Worm (Caenorhabditis elegans) whole organism, L2 larva: ENCODE data around the gene F19B2.7.

Source experiments
- C34F6.9 ChIP-seq: fragments of 150-350 bp; optimal IDR thresholded peaks from 2 replicates; lab custom pipeline; 2014; ENCODE audit warnings: missing biosample characterization, missing genetic modification characterization
- F13H6.1 ChIP-seq: sonication (generic microtip); optimal IDR thresholded peaks from 2 replicates; lab custom pipeline; 2016; ENCODE audit warnings: missing genetic modification characterization, missing compliant biosample characterization
- R02D3.7 ChIP-seq: fragments of 150-350 bp; optimal IDR thresholded peaks from 2 replicates; lab custom pipeline; 2014; ENCODE audit warnings: missing biosample characterization, missing genetic modification characterization
- Y55F3AM.14 ChIP-seq: fragments of 200-800 bp; sonication (Bioruptor generic); optimal IDR thresholded peaks from 2 replicates; lab custom pipeline; 2018; ENCODE audit warnings: mild to moderate bottlenecking, missing genetic modification characterization, missing compliant biosample characterization
- ZK546.5 ChIP-seq: sonication (generic microtip); optimal IDR thresholded peaks from 2 replicates; lab custom pipeline; 2017; ENCODE audit warnings: missing biosample characterization, missing genetic modification characterization
- alr-1 ChIP-seq: fragments of 150-350 bp; optimal IDR thresholded peaks from 2 replicates; lab custom pipeline; 2014; ENCODE audit warnings: missing biosample characterization, missing genetic modification characterization
- aly-2 ChIP-seq: fragments of 150-350 bp; optimal IDR thresholded peaks from 2 replicates; lab custom pipeline; 2014; ENCODE audit warnings: missing biosample characterization, missing genetic modification characterization
- blmp-1 ChIP-seq: sonication (generic microtip); optimal IDR thresholded peaks from 2 replicates; lab custom pipeline; 2017; ENCODE audit warnings: missing genetic modification characterization, mild to moderate bottlenecking, missing compliant biosample characterization, antibody characterized with exemption, moderate library complexity; ENCODE audit not compliant: insufficient read depth
- ceh-16 ChIP-seq: fragments of 150-350 bp; optimal IDR thresholded peaks from 2 replicates; lab custom pipeline; 2014; ENCODE audit warnings: missing biosample characterization, missing genetic modification characterization
- ceh-82 ChIP-seq: fragments of 150-350 bp; optimal IDR thresholded peaks from 2 replicates; lab custom pipeline; 2014; ENCODE audit warnings: missing biosample characterization, missing genetic modification characterization
- crh-2 ChIP-seq: sonication (generic microtip); optimal IDR thresholded peaks from 2 replicates; lab custom pipeline; 2017; ENCODE audit warnings: missing biosample characterization, missing genetic modification characterization
- egl-27 ChIP-seq: sonication (generic microtip); optimal IDR thresholded peaks from 3 replicates; lab custom pipeline; 2017; ENCODE audit warnings: missing biosample characterization, missing genetic modification reagents, missing genetic modification characterization
- elt-1 ChIP-seq: fragments of 150-350 bp; optimal IDR thresholded peaks from 2 replicates; lab custom pipeline; 2014; ENCODE audit warnings: missing biosample characterization, missing genetic modification characterization
- elt-3 ChIP-seq: sonication (generic microtip); optimal IDR thresholded peaks from 2 replicates; lab custom pipeline; 2017; ENCODE audit warnings: missing biosample characterization, missing genetic modification characterization
- fos-1 ChIP-seq: fragments of 150-350 bp; optimal IDR thresholded peaks from 2 replicates; lab custom pipeline; 2014; ENCODE audit warnings: missing biosample characterization, missing genetic modification characterization
- gmeb-1 ChIP-seq: fragments of 150-350 bp; optimal IDR thresholded peaks from 2 replicates; lab custom pipeline; 2014; ENCODE audit warnings: missing biosample characterization, missing genetic modification characterization
- lin-11 ChIP-seq: fragments of 150-350 bp; sonication (generic microtip); optimal IDR thresholded peaks from 2 replicates; lab custom pipeline; 2014; ENCODE audit warnings: missing biosample characterization, missing genetic modification characterization, inconsistent platforms, mixed read lengths
- lin-39 ChIP-seq: fragments of 150-350 bp; optimal IDR thresholded peaks from 2 replicates; lab custom pipeline; 2014; ENCODE audit warnings: missing biosample characterization, missing genetic modification reagents, missing genetic modification characterization
- lsy-2 ChIP-seq, 2 experiments: fragments of 150-350 bp in 1 of 2; sonication (generic microtip) in 1 of 2; optimal IDR thresholded peaks; 2 replicates each; lab custom pipeline; 2014 to 2017; ENCODE audit warnings: missing biosample characterization in 2 of 2, missing genetic modification characterization in 2 of 2
- mbf-1 ChIP-seq: sonication (generic microtip); optimal IDR thresholded peaks from 2 replicates; lab custom pipeline; 2017; ENCODE audit warnings: missing biosample characterization, missing genetic modification characterization
- mdl-1 ChIP-seq, 2 experiments: fragments of 150-350 bp in 1 of 2; sonication (generic microtip) in 1 of 2; optimal IDR thresholded peaks; 2 replicates each; lab custom pipeline; 2017; ENCODE audit warnings: missing biosample characterization in 2 of 2, missing genetic modification characterization in 2 of 2
- nhr-10 ChIP-seq: sonication (generic microtip); optimal IDR thresholded peaks from 2 replicates; lab custom pipeline; 2017; ENCODE audit warnings: missing biosample characterization, missing genetic modification characterization
- nhr-11 ChIP-seq: fragments of 150-350 bp; optimal IDR thresholded peaks from 2 replicates; lab custom pipeline; 2014; ENCODE audit warnings: missing biosample characterization, missing genetic modification characterization
- nhr-12 ChIP-seq: fragments of 150-350 bp; optimal IDR thresholded peaks from 2 replicates; lab custom pipeline; 2014; ENCODE audit warnings: missing biosample characterization, missing genetic modification characterization
- nhr-129 ChIP-seq: fragments of 150-350 bp; optimal IDR thresholded peaks from 2 replicates; lab custom pipeline; 2014; ENCODE audit warnings: missing biosample characterization, missing genetic modification characterization
- nhr-237 ChIP-seq: fragments of 150-350 bp; optimal IDR thresholded peaks from 2 replicates; lab custom pipeline; 2014; ENCODE audit warnings: missing biosample characterization, missing genetic modification characterization
- nhr-25 ChIP-seq: fragments of 150-350 bp; sonication (generic microtip); optimal IDR thresholded peaks from 3 replicates; lab custom pipeline; 2014; ENCODE audit warnings: missing biosample characterization, missing genetic modification characterization
- nhr-6 ChIP-seq: fragments of 150-350 bp; optimal IDR thresholded peaks from 2 replicates; lab custom pipeline; 2014; ENCODE audit warnings: missing biosample characterization, missing genetic modification characterization
- nhr-77 ChIP-seq: fragments of 150-350 bp; optimal IDR thresholded peaks from 2 replicates; lab custom pipeline; 2014; ENCODE audit warnings: missing biosample characterization, missing genetic modification characterization
- peb-1 ChIP-seq: fragments of 150-350 bp; optimal IDR thresholded peaks from 2 replicates; lab custom pipeline; 2014; ENCODE audit warnings: missing biosample characterization, missing genetic modification characterization
- sem-4 ChIP-seq: fragments of 150-350 bp; optimal IDR thresholded peaks from 2 replicates; lab custom pipeline; 2014; ENCODE audit warnings: missing biosample characterization, missing genetic modification reagents, missing genetic modification characterization
- skn-1 ChIP-seq: sonication (generic microtip); optimal IDR thresholded peaks from 2 replicates; lab custom pipeline; 2017; ENCODE audit warnings: missing biosample characterization, missing genetic modification characterization
- sma-3 ChIP-seq: sonication (generic microtip); optimal IDR thresholded peaks from 2 replicates; lab custom pipeline; 2016; ENCODE audit warnings: missing genetic modification reagents, missing genetic modification characterization, missing compliant biosample characterization
- sma-9 ChIP-seq, 2 experiments: fragments of 150-350 bp in 1 of 2; sonication (generic microtip) in 1 of 2; optimal IDR thresholded peaks; 2 replicates each; lab custom pipeline; 2014 to 2016; ENCODE audit warnings: missing genetic modification characterization in 2 of 2, mild to moderate bottlenecking in 1 of 2, missing biosample characterization in 1 of 2, missing compliant biosample characterization in 1 of 2, missing genetic modification reagents in 1 of 2, moderate library complexity in 1 of 2
- snpc-4 ChIP-seq: fragments of 150-350 bp; optimal IDR thresholded peaks from 2 replicates; lab custom pipeline; 2014; ENCODE audit warnings: missing biosample characterization, missing genetic modification characterization
- unc-39 ChIP-seq: fragments of 150-350 bp; optimal IDR thresholded peaks from 2 replicates; lab custom pipeline; 2014; ENCODE audit warnings: missing biosample characterization, missing genetic modification characterization
- unc-55 ChIP-seq: fragments of 150-350 bp; sonication (generic microtip); optimal IDR thresholded peaks from 3 replicates; lab custom pipeline; 2014; ENCODE audit warnings: missing biosample characterization, missing genetic modification reagents, missing genetic modification characterization
- zag-1 ChIP-seq: fragments of 150-350 bp; optimal IDR thresholded peaks from 2 replicates; lab custom pipeline; 2014; ENCODE audit warnings: missing biosample characterization, missing genetic modification characterization
- ztf-11 ChIP-seq: sonication (generic microtip); optimal IDR thresholded peaks from 2 replicates; lab custom pipeline; 2017; ENCODE audit warnings: missing biosample characterization, missing genetic modification characterization

Gene F19B2.7

DNA sequence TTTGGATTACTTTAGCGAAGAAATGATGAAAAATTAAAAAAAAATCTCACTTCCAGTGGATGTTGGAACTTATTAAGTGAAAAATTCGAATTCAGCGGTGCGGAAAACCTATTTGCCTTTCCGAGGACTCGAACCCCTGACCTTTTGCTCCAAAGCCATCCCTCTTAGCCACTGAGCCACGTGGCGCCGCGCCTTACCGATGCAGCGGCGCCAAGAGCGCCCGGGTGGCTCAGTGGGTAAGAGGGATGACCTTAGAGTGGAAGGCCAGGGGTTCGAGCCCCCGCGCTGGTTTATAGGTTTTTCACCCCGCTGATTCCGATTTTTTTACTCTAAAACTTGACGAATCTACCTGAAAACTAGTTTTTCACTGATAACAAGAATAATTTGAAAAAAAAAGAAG, 24.0 kb upstream of the F19B2.7 start:
- TF ChIP-seq ztf-11 (tag; lab: Kevin White, UChicago) (no peak), nhr-12 (tag; lab: Kevin White, UChicago) (no peak), peb-1 (tag; lab: Kevin White, UChicago) (no peak), sma-3 (GFP tag; lab: Kevin White, UChicago) (no peak), elt-3 (no peak), nhr-6 (tag; lab: Kevin White, UChicago) (no peak), ZK546.5 (tag; lab: Kevin White, UChicago) (no peak), F13H6.1 (tag; lab: Kevin White, UChicago) (no peak), zag-1 (tag; lab: Kevin White, UChicago) (no peak), unc-55 (GFP tag; lab: Kevin White, UChicago) (no peak), nhr-25 (tag; lab: Kevin White, UChicago) (no peak), C34F6.9 (tag; lab: Kevin White, UChicago) (no peak), skn-1 (no peak)
- TF ChIP-seq, all 48 proteins: peak for 0

DNA sequence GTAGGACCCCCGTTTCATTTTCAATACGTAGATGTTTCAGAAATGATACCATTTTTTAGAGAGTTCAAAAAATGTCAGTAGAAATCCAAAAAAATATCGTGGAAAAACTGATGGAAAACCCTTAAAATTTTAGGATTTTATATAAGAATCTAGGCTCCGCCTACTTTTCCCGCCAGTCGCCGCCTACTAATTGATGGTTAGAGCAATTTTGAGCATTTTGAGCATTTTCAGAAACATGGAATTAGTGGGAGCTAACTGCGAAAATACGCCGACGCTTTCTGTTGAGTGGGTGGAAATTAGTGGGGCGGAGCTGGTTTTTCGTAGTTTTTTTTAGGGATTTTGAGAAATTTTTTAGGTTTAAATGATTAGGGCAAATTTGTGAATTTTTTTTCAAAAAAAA, 18.4 kb upstream of the F19B2.7 start, which contains the start of gene ssu-1:
Gene ssu-1, minus strand, starts transcription at position 101 of the 400 bp plus-strand sequence.
- no peak for TF ChIP-seq nhr-6 (tag; lab: Kevin White, UChicago)
- no peak for TF ChIP-seq Y55F3AM.14 (GFP tag; lab: Kevin White, UChicago)
- no peak for TF ChIP-seq lin-39 (tag; lab: Kevin White, UChicago)
- no peak for TF ChIP-seq R02D3.7 (tag; lab: Kevin White, UChicago)
- no peak for TF ChIP-seq skn-1
- TF ChIP-seq ZK546.5 (tag; lab: Kevin White, UChicago) = no peak
- no peak for TF ChIP-seq nhr-12 (tag; lab: Kevin White, UChicago)
- no peak for TF ChIP-seq crh-2 (tag; lab: Kevin White, UChicago)
- TF ChIP-seq sma-9 (GFP tag; optimal IDR thresholded peaks at IDR 0.05; lab: Kevin White, UChicago) = no peak
- TF ChIP-seq sma-9 (tag; optimal IDR thresholded peaks at IDR 0.05; lab: Kevin White, UChicago) = no peak
- no peak for TF ChIP-seq alr-1 (tag; lab: Kevin White, UChicago)
- TF ChIP-seq egl-27 = no peak
- TF ChIP-seq nhr-10 (tag; lab: Kevin White, UChicago) = no peak
- no peak for TF ChIP-seq nhr-129 (tag; lab: Kevin White, UChicago)
- TF ChIP-seq, all 48 proteins: peak for 0

DNA sequence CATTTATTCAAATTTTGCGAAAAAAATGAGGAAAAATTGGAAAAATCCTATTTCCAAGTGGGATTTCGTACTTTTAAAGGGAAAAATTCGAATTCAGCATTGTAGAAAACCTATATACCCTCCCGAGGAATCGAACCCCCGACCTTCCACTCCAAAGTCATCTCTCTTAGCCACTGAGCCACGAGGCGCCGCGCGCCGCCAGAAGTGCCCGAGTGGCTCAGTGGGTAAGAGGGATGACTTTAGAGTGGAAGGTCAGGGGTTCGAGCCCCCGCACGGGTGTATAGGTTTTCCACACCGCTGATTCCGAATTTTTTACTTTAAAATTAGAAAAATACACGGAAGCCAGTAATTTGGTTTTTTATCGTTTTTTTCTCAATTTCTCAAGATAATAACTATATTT, 16.7 kb upstream of the F19B2.7 start:
- TF ChIP-seq nhr-237 (tag; lab: Kevin White, UChicago) (no peak), mbf-1 (no peak), nhr-12 (tag; lab: Kevin White, UChicago) (no peak), R02D3.7 (tag; lab: Kevin White, UChicago) (no peak), crh-2 (tag; lab: Kevin White, UChicago) (no peak), aly-2 (tag; lab: Kevin White, UChicago) (no peak), nhr-129 (tag; lab: Kevin White, UChicago) (no peak), ceh-16 (tag; lab: Kevin White, UChicago) (no peak), alr-1 (tag; lab: Kevin White, UChicago) (no peak), lin-11 (tag; lab: Kevin White, UChicago) (no peak), nhr-77 (tag; lab: Kevin White, UChicago) (no peak), nhr-25 (tag; lab: Kevin White, UChicago) (no peak), lsy-2 (tag; optimal IDR thresholded peaks at IDR 0.05; lab: Kevin White, UChicago) (no peak), ZK546.5 (tag; lab: Kevin White, UChicago) (no peak), gmeb-1 (tag; lab: Kevin White, UChicago) (no peak), C34F6.9 (tag; lab: Kevin White, UChicago) (no peak), sma-3 (GFP tag; lab: Kevin White, UChicago) (no peak), elt-1 (tag; lab: Kevin White, UChicago) (no peak), snpc-4 (tag; lab: Kevin White, UChicago) (no peak)

DNA sequence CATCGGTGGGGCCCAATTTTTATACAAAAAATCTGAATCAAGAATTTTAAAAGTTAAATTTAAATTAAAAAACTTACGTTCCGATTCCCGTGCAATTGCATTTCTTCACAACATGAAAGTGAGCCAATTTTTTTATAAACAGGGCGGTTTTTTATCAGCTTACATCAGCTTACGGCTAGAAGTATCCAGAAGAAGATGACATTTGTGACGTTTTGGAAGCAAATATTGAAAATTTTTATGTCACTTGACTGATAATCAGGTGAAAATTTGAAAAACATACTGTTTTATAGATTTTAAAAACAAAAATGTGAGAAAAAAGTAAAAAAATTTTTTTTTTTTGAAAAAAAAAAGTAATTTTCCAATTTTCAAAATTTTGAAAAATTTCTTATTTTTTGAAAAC, 16.3 kb upstream of the F19B2.7 start, which contains the start of gene Y113G7A.22:
Gene Y113G7A.22, minus strand, starts transcription at position 101 of the 400 bp plus-strand sequence.
- no peak for TF ChIP-seq nhr-77 (tag; lab: Kevin White, UChicago)
- TF ChIP-seq unc-55 (GFP tag; lab: Kevin White, UChicago) = no peak
- no peak for TF ChIP-seq unc-39 (tag; lab: Kevin White, UChicago)
- TF ChIP-seq mdl-1 (tag; optimal IDR thresholded peaks at IDR 0.05; lab: Kevin White, UChicago) = no peak
- no peak for TF ChIP-seq blmp-1 (tag; lab: Kevin White, UChicago)
- no peak for TF ChIP-seq sma-9 (GFP tag; optimal IDR thresholded peaks at IDR 0.05; lab: Kevin White, UChicago)
- TF ChIP-seq sma-9 (tag; optimal IDR thresholded peaks at IDR 0.05; lab: Kevin White, UChicago) = no peak
- no peak for TF ChIP-seq lin-39 (tag; lab: Kevin White, UChicago)
- TF ChIP-seq ZK546.5 (tag; lab: Kevin White, UChicago) = no peak
- TF ChIP-seq F13H6.1 (tag; lab: Kevin White, UChicago) = no peak
- TF ChIP-seq elt-3 = no peak
- TF ChIP-seq ceh-82 (tag; lab: Kevin White, UChicago) = no peak
- TF ChIP-seq Y55F3AM.14 (GFP tag; lab: Kevin White, UChicago) = no peak
- no peak for TF ChIP-seq elt-1 (tag; lab: Kevin White, UChicago)
- no peak for TF ChIP-seq fos-1
- no peak for TF ChIP-seq sem-4 (tag; lab: Kevin White, UChicago)
- no peak for TF ChIP-seq alr-1 (tag; lab: Kevin White, UChicago)
- no peak for TF ChIP-seq nhr-11 (tag; lab: Kevin White, UChicago)
- no peak for TF ChIP-seq peb-1 (tag; lab: Kevin White, UChicago)
- TF ChIP-seq snpc-4 (tag; lab: Kevin White, UChicago) = no peak
